Worm (Caenorhabditis elegans): ENCODE measurements around the gene B0554.5.

- TF ChIP-seq ets-7 (tag; optimal IDR thresholded peaks at IDR 0.05) (no peak), B0310.2 (tag; optimal IDR thresholded peaks at IDR 0.05) (no peak), F13C5.2 (tag; optimal IDR thresholded peaks at IDR 0.05) (no peak), ama-1 (optimal IDR thresholded peaks at IDR 0.05) (no peak), tra-4 (tag; optimal IDR thresholded peaks at IDR 0.05) (no peak), aly-1 (tag; optimal IDR thresholded peaks at IDR 0.05) (no peak), tbx-37 (GFP tag; conservative IDR thresholded peaks at IDR 0.05) (no peak), hnd-1 (tag; optimal IDR thresholded peaks at IDR 0.05) (no peak), hmbx-1 (tag; optimal IDR thresholded peaks at IDR 0.05) (no peak), hmg-4 (GFP tag; optimal IDR thresholded peaks at IDR 0.05) (no peak), flt-1 (GFP tag; IDR thresholded peaks at IDR 0.05) (no peak)
These were observed 8.8 kb downstream of the B0554.5 start for ce11 chrV:432991-433390.

All from whole organism, early embryonic.